Worm (Caenorhabditis elegans) whole organism, L2 larva: ENCODE results near the gene R09E12.9.

Experiments
- nhr-11 ChIP-seq: fragments of 150-350 bp; optimal IDR thresholded peaks from 2 replicates; lab custom pipeline; 2014; ENCODE audit warnings: missing biosample characterization, missing genetic modification characterization
- nhr-77 ChIP-seq: fragments of 150-350 bp; optimal IDR thresholded peaks from 2 replicates; lab custom pipeline; 2014; ENCODE audit warnings: missing biosample characterization, missing genetic modification characterization
- snpc-4 ChIP-seq: fragments of 150-350 bp; optimal IDR thresholded peaks from 2 replicates; lab custom pipeline; 2014; ENCODE audit warnings: missing biosample characterization, missing genetic modification characterization

- TF ChIP-seq nhr-77 (tag; lab: Kevin White, UChicago) (no peak), nhr-11 (no peak), snpc-4 (tag; lab: Kevin White, UChicago) (no peak)
Observed at ce11 chrV:810281-810862, 33.0 kb downstream of the R09E12.9 start, which contains the start of gene R13D11.4.
